Worm (Caenorhabditis elegans): ENCODE results near the gene Y47D7A.11.
A peak's percentile ranks its signal among the peaks of the same experiment; 100 is the strongest.

The Y47D7A.11 gene

ce11 chrV:4450523-4451089 is 22.5 kb upstream of the Y47D7A.11 start, which contains the start of gene rft-2 (continued):
- TF ChIP-seq arid-1 (GFP tag; conservative IDR thresholded peaks at IDR 0.05) (no peak), ceh-28 (tag; optimal IDR thresholded peaks at IDR 0.05) (no peak), dve-1 (tag; optimal IDR thresholded peaks at IDR 0.05; ENCODE audit: insufficient read depth) (no peak), mxl-2 (GFP tag; conservative IDR thresholded peaks at IDR 0.05) (no peak), Y75B8A.6 (GFP tag; IDR thresholded peaks at IDR 0.05) (no peak), lin-38 (GFP tag; IDR thresholded peaks at IDR 0.05) (peak; percentile 97), lir-3 (tag; optimal IDR thresholded peaks at IDR 0.05) (no peak), nhr-41 (GFP tag; IDR thresholded peaks at IDR 0.05) (no peak), unc-62 (GFP tag; optimal IDR thresholded peaks at IDR 0.05 in 1 of 2) (no peak), unc-62 (tag; optimal IDR thresholded peaks at IDR 0.05) (no peak), dmd-8 (GFP tag; IDR thresholded peaks at IDR 0.05) (no peak), sdz-12 (GFP tag; optimal IDR thresholded peaks at IDR 0.05) (no peak), duxl-1 (tag; optimal IDR thresholded peaks at IDR 0.05; ENCODE audit: poor library complexity) (no peak), dmd-9 (GFP tag; IDR thresholded peaks at IDR 0.05) (no peak), fos-1 (tag; optimal IDR thresholded peaks at IDR 0.05) (no peak), dpl-1 (GFP tag; optimal IDR thresholded peaks at IDR 0.05) (peak; percentile 91), snpc-4 (tag; optimal IDR thresholded peaks at IDR 0.05) (no peak), mep-1 (tag; optimal IDR thresholded peaks at IDR 0.05) (peak; percentile 55), hlh-11 (tag; optimal IDR thresholded peaks at IDR 0.05) (peak; percentile 35), lin-13 (GFP tag; optimal IDR thresholded peaks at IDR 0.05) (no peak), mxl-3 (GFP tag; optimal IDR thresholded peaks at IDR 0.05) (no peak), ceh-32 (tag; optimal IDR thresholded peaks at IDR 0.05; ENCODE audit: poor library complexity) (no peak), rbr-2 (tag; optimal IDR thresholded peaks at IDR 0.05) (peak; percentile 23)

DNA sequence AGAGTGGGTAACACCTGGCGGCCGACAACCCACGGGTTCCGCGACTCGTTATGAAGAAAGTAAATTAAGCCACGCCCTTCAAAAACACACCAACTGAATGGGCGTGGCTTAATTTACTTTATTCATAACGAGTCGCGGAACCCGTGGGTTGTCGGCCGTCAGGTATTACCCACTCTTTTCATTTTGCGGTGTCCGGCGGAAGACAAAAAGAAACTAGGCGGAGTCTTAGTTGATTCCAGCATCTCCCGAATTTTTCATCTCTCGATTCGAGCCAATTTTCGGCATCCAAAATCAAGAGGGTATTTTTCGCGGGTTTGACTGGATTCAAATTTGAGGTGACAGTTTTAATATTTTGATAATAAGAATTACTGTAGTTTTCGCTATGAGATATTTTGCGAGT is 19.5 kb upstream of the Y47D7A.11 start:
- TF ChIP-seq ceh-20 (GFP tag; IDR thresholded peaks at IDR 0.05) (no peak), F26F4.8 (GFP tag; conservative IDR thresholded peaks at IDR 0.05) (no peak), spr-1 (tag; optimal IDR thresholded peaks at IDR 0.05) (no peak), lin-29 (GFP tag; IDR thresholded peaks at IDR 0.05) (no peak), nhr-41 (GFP tag; IDR thresholded peaks at IDR 0.05) (no peak), ces-1 (GFP tag; optimal IDR thresholded peaks at IDR 0.05) (no peak), snpc-1.2 (GFP tag; IDR thresholded peaks at IDR 0.05) (peak; percentile 38; the same call in 1 of the 2 replicates), zfp-2 (tag; optimal IDR thresholded peaks at IDR 0.05) (no peak), pha-4 (GFP tag; IDR thresholded peaks at IDR 0.05) (no peak), pha-4 (tag; optimal IDR thresholded peaks at IDR 0.05) (no peak), F49E8.2 (tag; optimal IDR thresholded peaks at IDR 0.05; ENCODE audit: borderline replicate concordance) (peak; percentile 52), unc-130 (GFP tag; optimal IDR thresholded peaks at IDR 0.05) (peak; percentile 35), hlh-11 (tag; optimal IDR thresholded peaks at IDR 0.05) (no peak), mdt-29 (GFP tag; IDR thresholded peaks at IDR 0.05) (no peak), nhr-25 (tag; optimal IDR thresholded peaks at IDR 0.05; ENCODE audit: borderline replicate concordance, insufficient read depth) (no peak), lsy-2 (tag; optimal IDR thresholded peaks at IDR 0.05) (no peak), Y48G9A.11 (GFP tag; IDR thresholded peaks at IDR 0.05) (no peak; the same call in 1 of the 2 replicates), pqm-1 (tag; optimal IDR thresholded peaks at IDR 0.05) (no peak), saeg-2 (GFP tag; IDR thresholded peaks at IDR 0.05) (no peak), ZK337.2 (GFP tag; IDR thresholded peaks at IDR 0.05) (no peak), ZK546.5 (tag; optimal IDR thresholded peaks at IDR 0.05) (no peak), Y5F2A.4 (GFP tag; optimal IDR thresholded peaks at IDR 0.05) (no peak), gei-8 (GFP tag; optimal IDR thresholded peaks at IDR 0.05) (no peak), mdl-1 (tag; optimal IDR thresholded peaks at IDR 0.05) (no peak), ama-1 (optimal IDR thresholded peaks at IDR 0.05) (no peak), arid-1 (GFP tag; conservative IDR thresholded peaks at IDR 0.05) (0 out of 2 replicates have a peak, but pooled peaks have one; percentile 11), ceh-62 (tag; optimal IDR thresholded peaks at IDR 0.05) (no peak), ztf-11 (tag; optimal IDR thresholded peaks at IDR 0.05) (no peak), R02D3.7 (tag; optimal IDR thresholded peaks at IDR 0.05) (no peak), nhr-237 (tag; optimal IDR thresholded peaks at IDR 0.05) (no peak), lin-1 (GFP tag; IDR thresholded peaks at IDR 0.05) (no peak), lir-3 (tag; optimal IDR thresholded peaks at IDR 0.05) (no peak)

Data from whole organism, L4 larva.